Worm (Caenorhabditis elegans) whole organism, midembryonic: Measurements from ENCODE around the gene Y53G8AL.3.

Experiments
- T22C8.4 ChIP-seq: fragments of 200-800 bp; sonication (Bioruptor generic); IDR thresholded peaks from 2 replicates; pipeline ENCODE4 v1.3.6; 2022; ENCODE audit warnings: missing genetic modification characterization, missing compliant biosample characterization
- cog-1 ChIP-seq: sonication (generic microtip); optimal IDR thresholded peaks from 2 replicates; lab custom pipeline; 2016; ENCODE audit warnings: missing genetic modification characterization, missing compliant biosample characterization
- flt-1 ChIP-seq: fragments of 200-800 bp; sonication (Bioruptor generic); IDR thresholded peaks from 2 replicates; pipeline ENCODE4 v1.3.6; 2022; ENCODE audit warnings: missing genetic modification characterization, missing compliant biosample characterization
- klf-2 ChIP-seq: fragments of 200-800 bp; sonication (Bioruptor generic); conservative IDR thresholded peaks from 2 replicates; pipeline ENCODE4 v1.3.6; 2022; ENCODE audit warnings: missing genetic modification reagents, missing genetic modification characterization, missing compliant biosample characterization
- med-1 ChIP-seq: sonication (generic microtip); optimal IDR thresholded peaks from 2 replicates; lab custom pipeline; 2017; ENCODE audit warnings: missing genetic modification characterization, mild to moderate bottlenecking, missing compliant biosample characterization, antibody characterized with exemption, missing genetic modification reagents; ENCODE audit not compliant: insufficient read depth
- ref-1 ChIP-seq: fragments of 200-800 bp; sonication (Bioruptor generic); conservative IDR thresholded peaks from 2 replicates; pipeline ENCODE4 v1.3.6; 2022; ENCODE audit warnings: missing genetic modification reagents, missing genetic modification characterization, missing compliant biosample characterization
- tab-1 ChIP-seq: fragments of 200-800 bp; sonication (Bioruptor generic); IDR thresholded peaks from 2 replicates; pipeline ENCODE4 v1.3.6; 2022; ENCODE audit warnings: missing genetic modification characterization, missing compliant biosample characterization
- ztf-23 ChIP-seq: fragments of 200-800 bp; sonication (Bioruptor generic); IDR thresholded peaks from 2 replicates; pipeline ENCODE4 v1.3.6; 2022; ENCODE audit warnings: missing genetic modification reagents, missing genetic modification characterization, missing compliant biosample characterization
- ztf-29 ChIP-seq: fragments of 200-800 bp; sonication (Bioruptor generic); IDR thresholded peaks from 2 replicates; pipeline ENCODE4 v1.3.6; 2022; ENCODE audit warnings: missing genetic modification reagents, missing genetic modification characterization, missing compliant biosample characterization

Y53G8AL.3 gene

DNA sequence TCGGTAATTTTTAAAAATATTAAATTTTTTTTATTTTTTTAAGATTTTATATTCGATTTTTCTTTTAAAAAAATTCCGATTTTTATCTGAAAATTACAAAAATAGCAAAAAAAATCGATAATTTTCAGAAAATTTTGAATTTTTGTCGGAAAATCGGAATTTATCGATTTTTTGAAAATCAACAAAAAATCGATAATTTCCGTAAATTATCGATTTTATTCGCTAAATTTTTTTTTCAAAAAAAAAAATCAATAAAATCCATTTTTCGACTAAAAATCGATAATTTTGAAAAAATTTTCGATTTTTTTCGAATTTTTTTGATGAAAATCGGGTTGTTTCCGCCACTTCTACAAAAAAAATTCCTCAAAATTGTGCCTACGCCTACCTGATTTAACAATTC, 10.6 kb downstream of the Y53G8AL.3 start:
- TF ChIP-seq med-1 (GFP tag; lab: Kevin White, UChicago) (no peak), T22C8.4 (peak; percentile 87)

- TF ChIP-seq klf-2 (GFP tag; lab: Robert Waterston, UW) = no peak
- TF ChIP-seq T22C8.4 = peak; percentile 78
These were observed 11.0 kb downstream of the Y53G8AL.3 start for ce11 chrIII:3241943-3242342.

- peak; percentile 74 for TF ChIP-seq T22C8.4
- no peak for TF ChIP-seq cog-1
These were observed 11.6 kb downstream of the Y53G8AL.3 start for ce11 chrIII:3241361-3241760.

ce11 chrIII:3240893-3241292, 12.1 kb downstream of the Y53G8AL.3 start:
- TF ChIP-seq med-1 (GFP tag; lab: Kevin White, UChicago) = no peak
- peak; percentile 71 for TF ChIP-seq T22C8.4

- TF ChIP-seq ztf-23 (GFP tag; lab: Robert Waterston, UW) = no peak
- TF ChIP-seq ref-1 = no peak
These were observed 20.2 kb downstream of the Y53G8AL.3 start, which contains the start of gene Y53G8AL.1 for ce11 chrIII:3232650-3233152. TSS of gene Y53G8AL.1 (plus strand) at chrIII:3233102.

DNA sequence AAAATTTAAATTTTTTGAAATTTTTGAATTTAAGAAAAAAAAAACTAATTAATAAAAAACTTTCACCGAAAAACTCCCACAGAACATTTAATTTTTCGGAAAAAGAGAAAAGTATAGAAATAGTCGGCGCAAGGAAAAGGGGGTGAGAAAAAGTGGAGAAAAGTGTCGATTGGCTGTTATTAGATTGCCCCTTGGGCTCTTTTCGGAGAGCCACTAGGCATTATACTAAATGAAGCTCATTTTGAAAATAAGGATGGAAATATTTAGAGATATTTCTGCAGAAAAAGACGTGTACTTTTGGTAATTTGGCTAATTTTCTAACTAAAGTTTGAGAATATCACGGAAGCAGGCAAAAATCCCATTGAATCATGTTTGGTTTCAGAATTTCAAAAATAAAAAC, 28.8 kb downstream of the Y53G8AL.3 start:
- TF ChIP-seq ztf-23 (GFP tag; lab: Robert Waterston, UW) (no peak), ztf-29 (no peak), T22C8.4 (no peak), flt-1 (GFP tag; lab: Robert Waterston, UW) (no peak), med-1 (GFP tag; lab: Kevin White, UChicago) (no peak), klf-2 (GFP tag; lab: Robert Waterston, UW) (no peak), ref-1 (no peak), cog-1 (no peak), tab-1 (GFP tag; lab: Robert Waterston, UW) (no peak)

DNA sequence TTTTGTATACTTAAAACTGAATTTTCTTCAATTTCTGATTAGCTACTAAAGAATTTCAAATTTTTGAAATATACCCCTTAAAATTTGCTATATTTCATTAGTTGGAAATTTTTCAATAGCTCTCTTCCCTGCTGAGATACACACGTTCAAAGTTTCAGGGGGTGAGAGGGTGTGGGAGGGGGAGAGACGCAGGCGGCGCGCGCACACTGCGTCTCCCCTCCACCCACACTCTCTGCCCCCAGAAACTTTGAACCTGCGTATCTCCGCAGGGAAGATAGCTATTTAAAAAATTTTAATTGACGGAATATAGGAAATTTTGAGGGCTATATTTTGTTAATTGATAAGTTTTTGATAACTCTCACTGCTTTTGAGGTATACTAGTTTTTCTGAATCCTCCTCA, 30.2 kb downstream of the Y53G8AL.3 start:
- no peak for TF ChIP-seq flt-1 (GFP tag; lab: Robert Waterston, UW)
- TF ChIP-seq med-1 (GFP tag; lab: Kevin White, UChicago) = no peak
- no peak for TF ChIP-seq T22C8.4
- no peak for TF ChIP-seq cog-1
- TF ChIP-seq tab-1 (GFP tag; lab: Robert Waterston, UW) = no peak
- TF ChIP-seq ztf-29 = no peak
- TF ChIP-seq ztf-23 (GFP tag; lab: Robert Waterston, UW) = no peak
- TF ChIP-seq ref-1 = no peak
- TF ChIP-seq klf-2 (GFP tag; lab: Robert Waterston, UW) = no peak

DNA sequence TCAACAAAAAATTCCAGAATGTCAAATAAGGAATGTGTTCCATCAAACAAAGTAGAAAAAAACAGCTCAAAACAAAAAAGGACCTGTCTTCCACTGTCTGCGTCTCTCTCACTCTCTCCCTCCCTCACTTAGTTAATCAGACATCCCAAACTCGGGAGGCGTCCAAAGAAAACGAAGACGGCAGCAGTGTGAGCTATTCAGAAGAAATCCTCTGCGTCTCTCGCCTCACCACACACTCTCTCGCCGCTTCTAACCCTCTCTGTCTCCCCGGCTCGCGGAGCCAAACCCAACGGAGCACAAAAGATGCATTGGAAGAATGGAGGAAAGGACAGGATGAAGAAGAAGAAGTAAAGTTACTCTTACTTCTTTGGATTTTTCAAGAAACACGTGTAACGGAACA, 32.7 kb downstream of the Y53G8AL.3 start:
- TF ChIP-seq ztf-23 (GFP tag; lab: Robert Waterston, UW) = no peak

ce11 chrIII:3219050-3219449, 33.9 kb downstream of the Y53G8AL.3 start, which contains the start of gene frm-8:
TSS of gene frm-8 (minus strand) at chrIII:3219150.
- TF ChIP-seq med-1 (GFP tag; lab: Kevin White, UChicago) = no peak
- no peak for TF ChIP-seq cog-1
- no peak for TF ChIP-seq ref-1
- no peak for TF ChIP-seq T22C8.4
- TF ChIP-seq klf-2 (GFP tag; lab: Robert Waterston, UW) = no peak
- no peak for TF ChIP-seq ztf-23 (GFP tag; lab: Robert Waterston, UW)
- TF ChIP-seq ztf-29 = no peak
- no peak for TF ChIP-seq flt-1 (GFP tag; lab: Robert Waterston, UW)
- TF ChIP-seq tab-1 (GFP tag; lab: Robert Waterston, UW) = no peak

- TF ChIP-seq klf-2 (GFP tag; lab: Robert Waterston, UW) (no peak), flt-1 (GFP tag; lab: Robert Waterston, UW) (no peak), tab-1 (GFP tag; lab: Robert Waterston, UW) (no peak), ztf-23 (GFP tag; lab: Robert Waterston, UW) (no peak), med-1 (GFP tag; lab: Kevin White, UChicago) (no peak), cog-1 (no peak), ztf-29 (no peak), T22C8.4 (no peak), ref-1 (no peak)
These were observed 49.4 kb downstream of the Y53G8AL.3 start for ce11 chrIII:3203589-3203988.
